Worm (Caenorhabditis elegans): ENCODE data around the gene str-232.

DNA sequence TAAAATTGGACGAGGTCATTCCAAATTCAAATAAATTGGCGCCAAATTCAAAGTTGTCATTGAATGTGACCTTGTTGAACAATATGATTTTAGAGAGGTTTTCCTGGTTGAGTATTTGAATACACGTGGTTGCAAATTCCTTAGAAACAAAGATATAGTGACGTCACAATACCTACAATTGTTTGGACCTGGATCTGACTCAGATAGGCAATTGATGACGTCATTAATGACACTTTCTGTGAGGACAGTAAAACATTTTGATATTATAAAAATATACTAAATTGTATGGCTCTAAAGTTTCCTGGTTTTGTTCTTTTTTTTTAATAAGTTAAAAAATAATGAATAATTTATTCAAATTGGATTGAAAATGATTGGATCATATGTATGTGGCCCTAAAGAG, 25.9 kb upstream of the str-232 start:
- TF ChIP-seq ets-4 (tag; optimal IDR thresholded peaks at IDR 0.05) (no peak), eyg-1 (tag; optimal IDR thresholded peaks at IDR 0.05) (no peak), nfya-1 (tag; optimal IDR thresholded peaks at IDR 0.05) (no peak), pha-2 (tag; optimal IDR thresholded peaks at IDR 0.05) (no peak), fkh-10 (GFP tag; optimal IDR thresholded peaks at IDR 0.05) (no peak), ttx-3 (tag; optimal IDR thresholded peaks at IDR 0.05) (no peak), Y22D7AL.16 (tag; optimal IDR thresholded peaks at IDR 0.05) (no peak), sox-2 (GFP tag; IDR thresholded peaks at IDR 0.05) (no peak), pqm-1 (tag; optimal IDR thresholded peaks at IDR 0.05) (no peak)
